Fruit fly (Drosophila melanogaster) whole organism, pupa: Measurements from ENCODE around the gene CG2750.

ENCODE experiments used
- CG10348 ChIP-seq: fragments of 200-800 bp; sonication (Bioruptor generic); IDR thresholded peaks from 2 replicates; pipeline ENCODE4 v1.3.6; 2022; ENCODE audit warnings: missing biosample characterization, missing genetic modification characterization
- CG12605 ChIP-seq: fragments of 200-800 bp; sonication (Bioruptor generic); IDR thresholded peaks from 2 replicates; pipeline ENCODE4 v1.3.6; 2022; ENCODE audit warnings: missing biosample characterization, missing genetic modification characterization
- CG13204 ChIP-seq: fragments of 200-800 bp; sonication (Bioruptor generic); optimal IDR thresholded peaks from 2 replicates; lab custom pipeline; 2018; ENCODE audit warnings: missing biosample characterization, mild to moderate bottlenecking, missing genetic modification characterization, moderate library complexity
- CG14655 ChIP-seq: fragments of 200-800 bp; sonication (Bioruptor generic); optimal IDR thresholded peaks from 3 replicates; lab custom pipeline; 2017; ENCODE audit warnings: mild to moderate bottlenecking, missing biosample characterization, missing genetic modification reagents, missing genetic modification characterization
- CG15710 ChIP-seq: fragments of 200-800 bp; sonication (Bioruptor generic); optimal IDR thresholded peaks from 2 replicates; lab custom pipeline; 2018; ENCODE audit warnings: missing biosample characterization, mild to moderate bottlenecking, missing genetic modification characterization, moderate library complexity
- CG17806 ChIP-seq: fragments of 200-800 bp; sonication (Bioruptor generic); optimal IDR thresholded peaks from 2 replicates; lab custom pipeline; 2018; ENCODE audit warnings: missing biosample characterization, mild to moderate bottlenecking, missing genetic modification characterization, moderate library complexity
- CG32121 ChIP-seq: fragments of 200-800 bp; sonication (Bioruptor generic); IDR thresholded peaks from 2 replicates; pipeline ENCODE4 v1.3.6; 2022; ENCODE audit warnings: missing biosample characterization, missing genetic modification characterization
- CG34367 ChIP-seq: fragments of 200-800 bp; sonication (Bioruptor generic); optimal IDR thresholded peaks from 2 replicates; lab custom pipeline; 2018; ENCODE audit warnings: missing biosample characterization, mild to moderate bottlenecking, missing genetic modification characterization
- CG4496 ChIP-seq: fragments of 200-800 bp; sonication (Bioruptor generic); IDR thresholded peaks from 3 replicates; pipeline ENCODE4 v1.3.6; 2022; ENCODE audit warnings: missing biosample characterization, missing genetic modification characterization
- CG8159 ChIP-seq: fragments of 200-800 bp; sonication (Bioruptor generic); optimal IDR thresholded peaks from 3 replicates; lab custom pipeline; 2018; ENCODE audit warnings: missing biosample characterization, mild to moderate bottlenecking, missing genetic modification characterization, moderate library complexity
- CG8301 ChIP-seq: fragments of 200-800 bp; sonication (Bioruptor generic); optimal IDR thresholded peaks from 2 replicates; lab custom pipeline; 2018; ENCODE audit warnings: missing biosample characterization, mild to moderate bottlenecking, missing genetic modification characterization
- CG9948 ChIP-seq: fragments of 200-800 bp; sonication (Bioruptor generic); optimal IDR thresholded peaks from 2 replicates; lab custom pipeline; 2018; ENCODE audit warnings: missing biosample characterization, mild to moderate bottlenecking, missing genetic modification characterization, moderate library complexity
- D1 ChIP-seq: fragments of 200-800 bp; sonication (Bioruptor generic); optimal IDR thresholded peaks from 2 replicates; lab custom pipeline; 2018; ENCODE audit warnings: missing biosample characterization, mild to moderate bottlenecking, missing genetic modification characterization, moderate library complexity
- EcR ChIP-seq: fragments of 200-800 bp; sonication (Bioruptor generic); optimal IDR thresholded peaks from 3 replicates; lab custom pipeline; 2019; ENCODE audit warnings: missing biosample characterization, missing genetic modification characterization, mild to moderate bottlenecking, moderate library complexity, missing genetic modification reagents
- Ets98B ChIP-seq: fragments of 200-800 bp; sonication (Bioruptor generic); IDR thresholded peaks from 2 replicates; pipeline ENCODE4 v1.3.6; 2022; ENCODE audit warnings: missing biosample characterization, missing genetic modification characterization
- Pif1A ChIP-seq: fragments of 200-800 bp; sonication (Bioruptor generic); optimal IDR thresholded peaks from 3 replicates; lab custom pipeline; 2016; ENCODE audit warnings: missing biosample characterization, missing genetic modification characterization
- Pif1B ChIP-seq: fragments of 200-800 bp; sonication (Bioruptor generic); optimal IDR thresholded peaks from 3 replicates; lab custom pipeline; 2016; ENCODE audit warnings: missing biosample characterization, missing genetic modification characterization
- Snoo ChIP-seq: fragments of 200-800 bp; sonication (Bioruptor generic); optimal IDR thresholded peaks from 3 replicates; lab custom pipeline; 2017; ENCODE audit warnings: missing biosample characterization, mild to moderate bottlenecking, missing genetic modification characterization, inconsistent platforms
- fd96Ca ChIP-seq: fragments of 200-800 bp; sonication (Bioruptor generic); IDR thresholded peaks from 3 replicates; pipeline ENCODE4 v1.3.6; 2022; ENCODE audit warnings: missing biosample characterization, missing genetic modification characterization
- gl ChIP-seq: fragments of 200-800 bp; sonication (Bioruptor generic); optimal IDR thresholded peaks from 2 replicates; lab custom pipeline; 2018; ENCODE audit warnings: missing biosample characterization, mild to moderate bottlenecking, missing genetic modification characterization
- rn ChIP-seq: fragments of 200-800 bp; sonication (Bioruptor generic); IDR thresholded peaks from 2 replicates; pipeline ENCODE4 v1.3.6; 2022; ENCODE audit warnings: missing biosample characterization, missing genetic modification characterization

The CG2750 gene

DNA sequence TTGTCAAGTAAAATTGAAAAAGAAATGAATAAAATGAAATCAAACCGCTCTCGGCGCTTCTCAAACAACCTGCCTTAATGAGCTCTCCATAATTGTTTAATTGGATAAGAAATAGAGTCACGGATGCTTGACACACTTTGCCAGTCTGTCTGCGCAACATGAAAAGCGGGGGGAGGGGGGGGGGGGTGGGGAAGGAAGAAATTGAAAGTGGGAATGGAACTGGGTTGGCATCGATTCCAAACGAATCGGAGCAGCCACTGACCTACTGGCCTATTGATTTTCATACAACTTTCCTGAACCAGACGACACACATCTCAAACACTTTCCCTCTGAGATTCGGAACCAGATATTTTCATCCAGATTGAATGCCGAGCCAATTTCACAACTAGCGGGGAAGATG is at the start of gene CG2750:
CG2750 (plus strand) TSS at position 301 of the 400 bp plus-strand sequence.
- TF ChIP-seq fd96Ca (no peak), CG14655 (GFP tag; lab: Kevin White, UChicago) (no peak), CG15710 (tag; lab: Kevin White, UChicago) (no peak), CG34367 (tag; lab: Kevin White, UChicago) (no peak), CG17806 (tag; lab: Kevin White, UChicago) (no peak), Pif1B (GFP tag; lab: Kevin White, UChicago) (no peak), CG8301 (tag; lab: Kevin White, UChicago) (no peak), CG4496 (GFP tag; lab: Robert Waterston, UW) (no peak), CG13204 (GFP tag; lab: Kevin White, UChicago) (no peak), CG9948 (tag; lab: Kevin White, UChicago) (no peak), Ets98B (GFP tag; lab: Robert Waterston, UW) (no peak), Pif1A (GFP tag; lab: Kevin White, UChicago) (no peak), CG10348 (no peak), gl (tag; lab: Kevin White, UChicago) (no peak), CG12605 (GFP tag; lab: Robert Waterston, UW) (no peak), Snoo (no peak)

DNA sequence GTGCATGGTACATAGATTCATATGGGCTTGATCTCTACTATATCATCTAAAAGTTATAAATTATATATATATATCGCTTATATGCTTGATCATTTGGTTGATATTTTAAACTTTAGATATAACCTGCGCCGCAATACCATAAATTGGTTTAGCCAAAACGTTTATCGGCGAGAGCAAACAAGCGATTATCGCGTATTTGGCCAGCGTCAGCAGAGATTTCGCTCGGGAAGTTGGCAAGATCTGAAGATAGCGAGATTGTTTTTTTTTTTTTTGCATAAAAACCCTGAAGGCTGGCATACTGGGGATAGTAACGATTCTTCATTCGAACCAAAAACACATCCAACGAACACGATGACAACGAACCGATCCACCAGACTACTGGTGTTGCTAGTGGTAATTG is 47.5 kb upstream of the CG2750 start, which contains the start of gene Muc11A:
Muc11A (plus strand) TSS at position 301 of the 400 bp plus-strand sequence.
- TF ChIP-seq fd96Ca (no peak), Pif1A (GFP tag; lab: Kevin White, UChicago) (no peak), D1 (tag; lab: Kevin White, UChicago) (no peak), gl (tag; lab: Kevin White, UChicago) (no peak), EcR (GFP tag; lab: Kevin White, UChicago) (no peak), CG10348 (no peak), CG13204 (GFP tag; lab: Kevin White, UChicago) (no peak), Pif1B (GFP tag; lab: Kevin White, UChicago) (no peak), CG4496 (GFP tag; lab: Robert Waterston, UW) (no peak), CG15710 (tag; lab: Kevin White, UChicago) (no peak), CG9948 (tag; lab: Kevin White, UChicago) (no peak)
- TF ChIP-seq, all 21 proteins: peak for 0

DNA sequence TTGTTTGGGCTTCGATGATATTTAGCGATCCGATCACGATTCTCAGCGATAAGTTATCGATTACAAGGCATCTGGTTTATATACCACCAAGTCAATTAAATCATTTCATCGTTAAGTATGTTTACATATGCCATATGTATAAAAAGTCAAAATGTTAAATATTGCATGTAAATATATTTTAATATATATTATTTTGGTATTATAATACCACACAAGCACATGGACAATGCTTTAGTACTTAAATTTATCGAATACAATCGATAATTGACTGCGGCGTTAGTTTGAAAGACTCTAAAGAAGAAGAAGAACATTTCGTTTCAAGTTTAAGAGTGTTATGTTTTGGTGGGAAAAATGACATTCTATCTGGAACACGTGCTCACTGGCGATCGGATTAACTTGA is 36.9 kb upstream of the CG2750 start, which contains the start of gene CG34323:
CG34323 (plus strand) TSS at position 301 of the 400 bp plus-strand sequence.
- TF ChIP-seq EcR (GFP tag; lab: Kevin White, UChicago) (no peak), CG34367 (tag; lab: Kevin White, UChicago) (no peak), Snoo (no peak), fd96Ca (no peak), CG13204 (GFP tag; lab: Kevin White, UChicago) (no peak), CG8301 (tag; lab: Kevin White, UChicago) (no peak), CG4496 (GFP tag; lab: Robert Waterston, UW) (no peak), CG10348 (no peak), CG17806 (tag; lab: Kevin White, UChicago) (no peak), Pif1A (GFP tag; lab: Kevin White, UChicago) (no peak), CG8159 (tag; lab: Kevin White, UChicago) (no peak), Ets98B (GFP tag; lab: Robert Waterston, UW) (no peak), D1 (tag; lab: Kevin White, UChicago) (no peak), Pif1B (GFP tag; lab: Kevin White, UChicago) (no peak), CG9948 (tag; lab: Kevin White, UChicago) (no peak), CG15710 (tag; lab: Kevin White, UChicago) (no peak)
- TF ChIP-seq, all 21 proteins: peak for 0

DNA sequence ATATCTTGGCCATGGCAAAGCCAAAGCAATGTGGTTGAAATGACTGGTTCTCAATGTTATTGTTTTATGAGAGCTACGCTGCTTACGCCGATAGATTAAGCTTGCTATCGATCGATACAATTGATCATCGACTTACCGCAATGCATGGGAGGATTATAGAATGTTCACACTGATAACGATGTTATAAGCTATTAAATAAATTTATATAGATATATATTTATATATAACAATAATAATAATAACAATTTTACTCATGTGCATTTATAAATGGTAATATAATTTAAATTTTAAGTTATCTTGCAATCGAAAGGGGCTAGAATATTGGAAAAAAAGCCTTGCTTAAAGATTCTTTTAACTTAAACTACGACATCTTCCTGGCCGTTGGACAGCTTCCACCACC is 34.3 kb upstream of the CG2750 start, which contains the start of gene moon:
moon (minus strand) TSS at position 101 of the 400 bp plus-strand sequence.
- no peak for TF ChIP-seq Pif1B (GFP tag; lab: Kevin White, UChicago)
- no peak for TF ChIP-seq CG8301 (tag; lab: Kevin White, UChicago)
- TF ChIP-seq CG15710 (tag; lab: Kevin White, UChicago) = no peak
- no peak for TF ChIP-seq D1 (tag; lab: Kevin White, UChicago)
- no peak for TF ChIP-seq Snoo
- TF ChIP-seq fd96Ca = no peak

DNA sequence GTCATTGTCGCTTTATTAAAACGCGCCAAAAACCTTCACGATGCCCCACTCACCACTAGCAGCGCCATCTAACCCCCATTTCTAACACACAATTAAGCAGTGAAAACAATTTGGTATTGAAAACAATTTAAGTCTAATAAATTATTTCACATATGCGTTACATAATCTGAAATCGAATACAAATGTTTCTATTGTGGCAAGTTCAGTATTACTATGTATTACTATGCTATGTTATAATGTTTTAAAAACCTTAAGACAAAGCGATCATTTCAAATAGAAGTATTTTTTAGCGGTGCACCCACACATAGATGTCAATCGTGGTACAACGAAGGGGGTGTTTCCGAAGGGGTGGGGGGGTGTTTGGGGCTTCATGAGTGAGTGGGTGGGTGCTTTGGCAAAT is 33.4 kb upstream of the CG2750 start:
- TF ChIP-seq CG4496 (GFP tag; lab: Robert Waterston, UW) = no peak
- TF ChIP-seq CG8159 (tag; lab: Kevin White, UChicago) = peak; percentile 24
- TF ChIP-seq, all 21 proteins: peak for 1

DNA sequence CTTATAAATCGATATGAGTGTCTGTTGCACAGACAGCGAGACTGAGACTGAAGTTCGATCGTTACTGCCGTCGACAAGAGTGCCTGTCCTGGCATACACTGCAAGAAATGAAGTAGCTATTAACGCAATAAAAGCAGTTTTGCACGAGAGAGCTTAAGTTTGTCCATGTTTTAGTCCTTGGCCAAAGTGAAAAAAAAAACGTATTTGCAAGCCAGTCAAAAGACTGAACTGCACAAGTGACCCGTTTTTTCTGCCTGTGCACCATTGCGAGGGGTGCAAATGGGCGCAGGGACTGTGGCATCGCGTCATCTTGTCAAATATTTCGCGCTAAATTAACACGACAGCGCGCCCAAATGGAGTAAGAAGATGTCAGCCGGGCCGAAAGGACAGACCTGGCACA is 31.4 kb upstream of the CG2750 start:
- TF ChIP-seq CG17806 (tag; lab: Kevin White, UChicago) (no peak), CG14655 (GFP tag; lab: Kevin White, UChicago) (peak; percentile 24), Ets98B (GFP tag; lab: Robert Waterston, UW) (no peak), D1 (tag; lab: Kevin White, UChicago) (no peak), Pif1A (GFP tag; lab: Kevin White, UChicago) (no peak), CG8159 (tag; lab: Kevin White, UChicago) (peak; percentile 28), CG4496 (GFP tag; lab: Robert Waterston, UW) (peak; percentile 17; the same call in 1 of the 3 replicates), EcR (GFP tag; lab: Kevin White, UChicago) (no peak), Snoo (no peak), CG32121 (GFP tag; lab: Robert Waterston, UW) (no peak), CG15710 (tag; lab: Kevin White, UChicago) (peak; percentile 25), rn (GFP tag; lab: Robert Waterston, UW) (no peak), CG34367 (tag; lab: Kevin White, UChicago) (no peak), CG9948 (tag; lab: Kevin White, UChicago) (peak; percentile 11), CG8301 (tag; lab: Kevin White, UChicago) (no peak), gl (tag; lab: Kevin White, UChicago) (no peak)
